Fruit fly (Drosophila melanogaster) whole organism, wandering third instar larva: ENCODE results near the gene kat80.

Source experiments
- Abd-B ChIP-seq: fragments of >200 bp; optimal IDR thresholded peaks from 2 replicates; lab custom pipeline; 2017; ENCODE audit warnings: missing biosample characterization, missing genetic modification characterization
- CG32264 ChIP-seq: fragments of 200-800 bp; sonication (Bioruptor generic); optimal IDR thresholded peaks from 2 replicates; lab custom pipeline; 2016; ENCODE audit warnings: missing biosample characterization, missing genetic modification characterization
- CG9705 ChIP-seq: fragments of 200-800 bp; sonication (Bioruptor generic); optimal IDR thresholded peaks from 2 replicates; lab custom pipeline; 2018; ENCODE audit warnings: missing biosample characterization, mild to moderate bottlenecking, missing genetic modification characterization
- CrebA ChIP-seq: fragments of 200-800 bp; sonication (Bioruptor generic); optimal IDR thresholded peaks from 2 replicates; lab custom pipeline; 2016; ENCODE audit warnings: missing biosample characterization, mild to moderate bottlenecking, missing genetic modification characterization, borderline replicate concordance
- Dfd ChIP-seq: fragments of >200 bp; optimal IDR thresholded peaks from 2 replicates; lab custom pipeline; 2017; ENCODE audit warnings: missing biosample characterization, missing genetic modification characterization
- Dif ChIP-seq: fragments of 200-275, 200-300 bp; sonication (Bioruptor generic); optimal IDR thresholded peaks from 2 replicates; lab custom pipeline; 2018; ENCODE audit warnings: missing biosample characterization, missing genetic modification characterization; ENCODE audit not compliant: partially characterized antibody
- GATAd ChIP-seq: sonication (Bioruptor generic); optimal IDR thresholded peaks from 2 replicates; lab custom pipeline; 2016; ENCODE audit warnings: missing biosample characterization, missing genetic modification characterization
- HLH106 ChIP-seq: fragments of 200-800 bp; optimal IDR thresholded peaks from 3 replicates; lab custom pipeline; 2019; ENCODE audit warnings: missing biosample characterization, mild to moderate bottlenecking, missing genetic modification characterization, moderate library complexity
- Hnf4 ChIP-seq: fragments of 200-800 bp; sonication (Bioruptor generic); optimal IDR thresholded peaks from 2 replicates; lab custom pipeline; 2016; ENCODE audit warnings: missing biosample characterization, mild to moderate bottlenecking, missing genetic modification characterization
- Hr78 ChIP-seq: fragments of >200 bp; optimal IDR thresholded peaks from 2 replicates; lab custom pipeline; 2017; ENCODE audit warnings: missing biosample characterization, missing genetic modification characterization
- Hr83 ChIP-seq: fragments of 200-300 bp; sonication (Bioruptor generic); optimal IDR thresholded peaks from 2 replicates; lab custom pipeline; 2016; ENCODE audit warnings: missing biosample characterization, mild to moderate bottlenecking, missing genetic modification characterization, moderate library complexity; ENCODE audit not compliant: poor library complexity, severe bottlenecking
- Jra ChIP-seq: sonication (Bioruptor generic); optimal IDR thresholded peaks from 2 replicates; lab custom pipeline; 2016; ENCODE audit warnings: missing biosample characterization, missing genetic modification characterization
- Mio ChIP-seq: sonication (Bioruptor generic); optimal IDR thresholded peaks from 2 replicates; lab custom pipeline; 2016; ENCODE audit warnings: missing biosample characterization, missing genetic modification characterization
- Myc ChIP-seq: fragments of >200 bp; optimal IDR thresholded peaks from 2 replicates; lab custom pipeline; 2017
- N ChIP-seq: fragments of >200 bp; optimal IDR thresholded peaks from 2 replicates; lab custom pipeline; 2018; ENCODE audit warnings: missing biosample characterization, missing external identifiers, missing genetic modification characterization
- OdsH ChIP-seq: fragments of 200-800 bp; sonication (Bioruptor generic); optimal IDR thresholded peaks from 2 replicates; lab custom pipeline; 2016; ENCODE audit warnings: missing biosample characterization, mild to moderate bottlenecking, missing genetic modification characterization
- Rel ChIP-seq, 2 experiments: fragments of 200-800 bp; sonication (Bioruptor generic) in 1 of 2; optimal IDR thresholded peaks; 2 replicates in 1 of 2; 3 replicates in 1 of 2; lab custom pipeline; 2016 to 2019; ENCODE audit warnings: mild to moderate bottlenecking in 2 of 2, missing biosample characterization in 2 of 2, missing genetic modification characterization in 2 of 2, moderate library complexity in 1 of 2
- Sp1 ChIP-seq: fragments of 200-800 bp; sonication (Bioruptor generic); optimal IDR thresholded peaks from 3 replicates; lab custom pipeline; 2019; ENCODE audit warnings: missing biosample characterization, mild to moderate bottlenecking, missing genetic modification characterization, moderate library complexity
- Vsx2 ChIP-seq: fragments of 200-300, 225-300 bp; sonication (Bioruptor generic); optimal IDR thresholded peaks from 2 replicates; lab custom pipeline; 2018; ENCODE audit warnings: missing biosample characterization, missing genetic modification characterization; ENCODE audit not compliant: partially characterized antibody
- br ChIP-seq: fragments of 200-800 bp; sonication (Bioruptor generic); optimal IDR thresholded peaks from 2 replicates; lab custom pipeline; 2016; ENCODE audit warnings: missing biosample characterization, missing genetic modification characterization
- brk ChIP-seq: fragments of 200-800 bp; sonication (Bioruptor generic); optimal IDR thresholded peaks from 2 replicates; lab custom pipeline; 2016; ENCODE audit warnings: missing biosample characterization, mild to moderate bottlenecking, missing genetic modification characterization
- dl ChIP-seq, 2 experiments: fragments of 175-275, 200-275 bp in 1 of 2; fragments of 200-275 bp in 1 of 2; sonication (Bioruptor generic); optimal IDR thresholded peaks; lab custom pipeline; 2018; ENCODE audit warnings: mild to moderate bottlenecking in 2 of 2, missing biosample characterization in 2 of 2, missing genetic modification characterization in 2 of 2, moderate library complexity in 2 of 2; ENCODE audit not compliant: partially characterized antibody in 2 of 2, insufficient read depth in 1 of 2
- dmrt93B ChIP-seq: fragments of 200-800 bp; sonication (Bioruptor generic); optimal IDR thresholded peaks from 2 replicates; lab custom pipeline; 2018; ENCODE audit warnings: missing biosample characterization, mild to moderate bottlenecking, missing genetic modification characterization
- dsf ChIP-seq: sonication (Bioruptor generic); optimal IDR thresholded peaks from 2 replicates; lab custom pipeline; 2016; ENCODE audit warnings: missing biosample characterization, missing genetic modification characterization, borderline replicate concordance
- ey ChIP-seq: fragments of 200-800 bp; sonication (Bioruptor generic); optimal IDR thresholded peaks from 2 replicates; lab custom pipeline; 2016; ENCODE audit warnings: missing biosample characterization, missing genetic modification characterization
- foxo ChIP-seq, 2 experiments: fragments of 200-800 bp; sonication (Bioruptor generic); optimal IDR thresholded peaks; 2 replicates in 1 of 2; 3 replicates in 1 of 2; lab custom pipeline; 2016 to 2017; ENCODE audit warnings: missing biosample characterization in 2 of 2, missing genetic modification characterization in 2 of 2
- fru ChIP-seq: fragments of 200-800 bp; sonication (Bioruptor generic); optimal IDR thresholded peaks from 3 replicates; lab custom pipeline; 2016; ENCODE audit warnings: missing biosample characterization, mild to moderate bottlenecking, missing genetic modification characterization
- h ChIP-seq: fragments of 200-800 bp; sonication (Bioruptor generic); optimal IDR thresholded peaks from 3 replicates; lab custom pipeline; 2016; ENCODE audit warnings: missing biosample characterization, mild to moderate bottlenecking, missing genetic modification characterization
- jim ChIP-seq: fragments of 175-275, 200-325 bp; sonication (Bioruptor generic); optimal IDR thresholded peaks from 2 replicates; lab custom pipeline; 2016; ENCODE audit warnings: missing biosample characterization, mild to moderate bottlenecking, missing genetic modification characterization
- lola ChIP-seq: fragments of >200 bp; optimal IDR thresholded peaks from 2 replicates; lab custom pipeline; 2017; ENCODE audit warnings: missing biosample characterization, missing genetic modification characterization
- pan ChIP-seq: fragments of >200 bp; optimal IDR thresholded peaks from 2 replicates; lab custom pipeline; 2017
- psq ChIP-seq: fragments of 200-800 bp; sonication (Bioruptor generic); optimal IDR thresholded peaks from 3 replicates; lab custom pipeline; 2017; ENCODE audit warnings: missing biosample characterization, mild to moderate bottlenecking, missing genetic modification characterization, moderate library complexity
- rgr ChIP-seq: fragments of 200-800 bp; sonication (Bioruptor generic); optimal IDR thresholded peaks from 3 replicates; lab custom pipeline; 2016; ENCODE audit warnings: missing biosample characterization, mild to moderate bottlenecking, missing genetic modification characterization
- sage ChIP-seq: fragments of 200-800 bp; sonication (Bioruptor generic); optimal IDR thresholded peaks from 2 replicates; lab custom pipeline; 2016; ENCODE audit warnings: missing biosample characterization, mild to moderate bottlenecking, missing genetic modification characterization
- sv ChIP-seq: fragments of 200-800 bp; sonication (Bioruptor generic); optimal IDR thresholded peaks from 3 replicates; lab custom pipeline; 2016; ENCODE audit warnings: missing biosample characterization, missing genetic modification characterization
- tai ChIP-seq: sonication (Bioruptor generic); optimal IDR thresholded peaks from 2 replicates; lab custom pipeline; 2016; ENCODE audit warnings: missing biosample characterization, missing genetic modification characterization
- usp ChIP-seq: fragments of >200 bp; optimal IDR thresholded peaks from 2 replicates; lab custom pipeline; 2017; ENCODE audit warnings: missing biosample characterization, missing genetic modification characterization
- woc ChIP-seq: sonication (Bioruptor generic); optimal IDR thresholded peaks from 2 replicates; lab custom pipeline; 2016; ENCODE audit warnings: missing biosample characterization, mild to moderate bottlenecking, missing genetic modification characterization

kat80 gene

dm6 chrX:16275854-16276338 lies at the start of gene kat80, which contains the start of gene Prosalpha4:
kat80 (minus strand) TSS chrX:16276180.
Prosalpha4 (plus strand) TSS chrX:16276270.
- TF ChIP-seq brk (no peak), OdsH (GFP tag; lab: Kevin White, UChicago) (no peak), Jra (GFP tag; lab: Kevin White, UChicago) (no peak), Myc (peak; percentile 1), Abd-B (GFP tag; lab: Kevin White, UChicago) (no peak), Hr83 (GFP tag; lab: Kevin White, UChicago) (no peak), psq (GFP tag; lab: Kevin White, UChicago) (peak; percentile 21), woc (GFP tag; lab: Kevin White, UChicago) (peak; percentile 23), GATAd (GFP tag; lab: Kevin White, UChicago) (no peak), N (GFP tag; lab: Kevin White, UChicago) (no peak), Hr78 (GFP tag; lab: Kevin White, UChicago) (no peak), tai (no peak), Mio (GFP tag; lab: Kevin White, UChicago) (no peak), Dif (GFP tag; lab: Kevin White, UChicago) (no peak), fru (peak; percentile 29), Hnf4 (GFP tag; lab: Kevin White, UChicago) (peak; percentile 1), sv (peak; percentile 10), Dfd (GFP tag; lab: Kevin White, UChicago) (no peak), dmrt93B (GFP tag; lab: Kevin White, UChicago) (no peak), ey (GFP tag; lab: Kevin White, UChicago) (no peak), Rel (GFP tag; optimal IDR thresholded peaks at IDR 0.05; lab: Kevin White, UChicago) (no peak), Rel (tag; optimal IDR thresholded peaks at IDR 0.05; lab: Kevin White, UChicago) (no peak), rgr (GFP tag; lab: Kevin White, UChicago) (no peak), pan (lab: Kevin White, UChicago) (no peak), CrebA (GFP tag; lab: Kevin White, UChicago) (no peak), CG32264 (no peak), dl (GFP tag; optimal IDR thresholded peaks at IDR 0.05; lab: Kevin White, UChicago; ENCODE audit: insufficient read depth in 1 of 2, partially characterized antibody in 2 of 2) (no peak), dsf (no peak), jim (no peak), Sp1 (GFP tag; lab: Kevin White, UChicago) (peak; percentile 36), sage (GFP tag; lab: Kevin White, UChicago) (no peak), Vsx2 (GFP tag; lab: Kevin White, UChicago) (no peak), HLH106 (tag; lab: Kevin White, UChicago) (peak; percentile 57), h (GFP tag; lab: Kevin White, UChicago) (no peak), lola (GFP tag; lab: Kevin White, UChicago) (no peak), CG9705 (GFP tag; lab: Kevin White, UChicago) (no peak), usp (no peak), br (GFP tag; lab: Kevin White, UChicago) (no peak), foxo (GFP tag; optimal IDR thresholded peaks at IDR 0.05; lab: Kevin White, UChicago) (peak in 1 of 2 experiments; percentile 75)

- TF ChIP-seq h (GFP tag; lab: Kevin White, UChicago) (no peak), rgr (GFP tag; lab: Kevin White, UChicago) (no peak), tai (no peak), Dfd (GFP tag; lab: Kevin White, UChicago) (no peak), CG9705 (GFP tag; lab: Kevin White, UChicago) (no peak), lola (GFP tag; lab: Kevin White, UChicago) (no peak), Hr78 (GFP tag; lab: Kevin White, UChicago) (no peak), GATAd (GFP tag; lab: Kevin White, UChicago) (no peak), dsf (no peak), Vsx2 (GFP tag; lab: Kevin White, UChicago) (no peak), CG32264 (no peak), sv (no peak), N (GFP tag; lab: Kevin White, UChicago) (no peak), OdsH (GFP tag; lab: Kevin White, UChicago) (no peak), Hr83 (GFP tag; lab: Kevin White, UChicago) (no peak), pan (lab: Kevin White, UChicago) (no peak), Sp1 (GFP tag; lab: Kevin White, UChicago) (no peak), HLH106 (tag; lab: Kevin White, UChicago) (no peak), fru (no peak), foxo (GFP tag; optimal IDR thresholded peaks at IDR 0.05; lab: Kevin White, UChicago) (no peak)
These were observed 49.5 kb upstream of the kat80 start, which contains the start of gene CalpC for dm6 chrX:16325472-16325871. CalpC (plus strand) TSS chrX:16325763.
